Fruit fly (Drosophila melanogaster): ENCODE results near the gene CG7376.

Gene CG7376

dm6 chr3L:6154951-6155394 lies 19.1 kb upstream of the CG7376 start (continued):
- TF ChIP-seq ss (GFP tag; optimal IDR thresholded peaks at IDR 0.05) = peak; percentile 83 to 93
- TF ChIP-seq CG3919 (GFP tag; optimal IDR thresholded peaks at IDR 0.05) = peak; percentile 37
- no peak for TF ChIP-seq Sox102F (GFP tag; optimal IDR thresholded peaks at IDR 0.05)
- peak; percentile 16 for TF ChIP-seq Blimp-1 (GFP tag; optimal IDR thresholded peaks at IDR 0.05)
- peak; percentile 51 for TF ChIP-seq CG7368 (GFP tag; optimal IDR thresholded peaks at IDR 0.05)
- no peak for TF ChIP-seq esn (GFP tag; optimal IDR thresholded peaks at IDR 0.05)
- TF ChIP-seq CG11294 (GFP tag; IDR thresholded peaks at IDR 0.05) = no peak
- TF ChIP-seq CG4318 (GFP tag; optimal IDR thresholded peaks at IDR 0.05) = no peak
- TF ChIP-seq cyc (GFP tag; optimal IDR thresholded peaks at IDR 0.05) = no peak
- no peak for TF ChIP-seq salr (GFP tag; optimal IDR thresholded peaks at IDR 0.05)
- peak; percentile 25 for TF ChIP-seq CG10669 (GFP tag; optimal IDR thresholded peaks at IDR 0.05)
- peak; percentile 65 for TF ChIP-seq CG15336 (GFP tag; IDR thresholded peaks at IDR 0.05)
- TF ChIP-seq CG6276 (GFP tag; optimal IDR thresholded peaks at IDR 0.05) = peak; percentile 76
- no peak for TF ChIP-seq OdsH (GFP tag; optimal IDR thresholded peaks at IDR 0.05)
- TF ChIP-seq CG3032 (tag; optimal IDR thresholded peaks at IDR 0.05) = peak; percentile 42
- TF ChIP-seq CG8632 (GFP tag; optimal IDR thresholded peaks at IDR 0.05) = peak; percentile 49
- TF ChIP-seq topi (GFP tag; optimal IDR thresholded peaks at IDR 0.05) = no peak
- TF ChIP-seq Eip93F (GFP tag; optimal IDR thresholded peaks at IDR 0.05) = no peak
- no peak for TF ChIP-seq CG32006 (GFP tag; optimal IDR thresholded peaks at IDR 0.05)
- peak; percentile 31 for TF ChIP-seq Lpt (GFP tag; optimal IDR thresholded peaks at IDR 0.05)

dm6 chr3L:6157327-6158032 lies 16.6 kb upstream of the CG7376 start, which contains the start of gene CG13297:
Gene CG13297 (minus strand): TSS chr3L:6157377.
- TF ChIP-seq CG32006 (GFP tag; optimal IDR thresholded peaks at IDR 0.05) (peak; percentile 14), Eip78C (GFP tag) (peak; percentile 34), CG6276 (GFP tag; optimal IDR thresholded peaks at IDR 0.05) (peak; percentile 33), fd59A (GFP tag; optimal IDR thresholded peaks at IDR 0.05) (no peak)

- no peak for TF ChIP-seq Eip93F (GFP tag; optimal IDR thresholded peaks at IDR 0.05)
- TF ChIP-seq pdm3 (GFP tag; optimal IDR thresholded peaks at IDR 0.05) = no peak
- TF ChIP-seq dsx (GFP tag; optimal IDR thresholded peaks at IDR 0.05; ENCODE audit: poor library complexity, severe bottlenecking) = no peak
- TF ChIP-seq CG1621 (tag; optimal IDR thresholded peaks at IDR 0.05) = no peak
- no peak for TF ChIP-seq CG9139 (GFP tag; optimal IDR thresholded peaks at IDR 0.05)
- TF ChIP-seq Hr38 (GFP tag; optimal IDR thresholded peaks at IDR 0.05) = no peak
- TF ChIP-seq eg (GFP tag; IDR thresholded peaks at IDR 0.05) = no peak
- no peak for TF ChIP-seq topi (GFP tag; optimal IDR thresholded peaks at IDR 0.05)
- TF ChIP-seq Eip75B (GFP tag; optimal IDR thresholded peaks at IDR 0.05) = no peak
- TF ChIP-seq Hr39 (GFP tag; optimal IDR thresholded peaks at IDR 0.05) = no peak
- TF ChIP-seq achi (GFP tag; optimal IDR thresholded peaks at IDR 0.05) = no peak
These were observed 15.5 kb upstream of the CG7376 start, which contains the start of gene Cpr65Ay for dm6 chr3L:6158530-6158929. Gene Cpr65Ay (minus strand): TSS chr3L:6158630.

dm6 chr3L:6159863-6160262 lies 14.2 kb upstream of the CG7376 start:
- peak; percentile 47 for TF ChIP-seq svp (GFP tag)
- TF ChIP-seq CG6808 (GFP tag; optimal IDR thresholded peaks at IDR 0.05) = no peak
- no peak for TF ChIP-seq acj6 (GFP tag; optimal IDR thresholded peaks at IDR 0.05)

Data from whole organism, prepupa.